Fruit fly (Drosophila melanogaster): ENCODE data around the gene RhoGAP68F.

Gene RhoGAP68F

DNA sequence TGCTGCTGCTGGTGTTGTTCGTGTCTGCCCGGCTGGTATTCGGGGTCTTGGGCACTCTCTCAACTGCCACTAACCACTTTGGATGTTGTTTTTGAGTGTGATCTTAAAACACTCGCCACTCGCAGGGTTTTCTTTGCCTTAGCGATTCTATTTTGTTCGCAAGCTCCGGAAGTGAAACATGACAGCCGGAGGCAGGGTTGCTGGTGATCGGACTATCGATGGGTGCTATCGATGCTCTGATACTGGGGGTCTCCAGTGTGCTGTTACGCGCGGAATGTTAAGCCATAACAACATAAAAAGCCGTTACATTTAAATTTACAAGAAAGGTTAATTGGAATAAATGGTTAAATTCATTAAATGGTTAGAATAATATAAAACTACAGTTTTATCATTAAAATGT, 13.7 kb upstream of the RhoGAP68F start, which contains the start of gene yps (continued):
- TF ChIP-seq trh (GFP tag; optimal IDR thresholded peaks at IDR 0.05) (peak; percentile 93), CG11247 (GFP tag; IDR thresholded peaks at IDR 0.05) (peak; percentile 91), CG11398 (GFP tag; optimal IDR thresholded peaks at IDR 0.05) (peak; percentile 96), CG2199 (GFP tag; IDR thresholded peaks at IDR 0.05) (peak; percentile 59; the same call in 2 of the 3 replicates), MESR4 (GFP tag; optimal IDR thresholded peaks at IDR 0.05) (peak; percentile 98), CG8478 (optimal IDR thresholded peaks at IDR 0.05) (no peak), Oli (tag; optimal IDR thresholded peaks at IDR 0.05) (peak; percentile 81), Ets65A (GFP tag) (peak; percentile 99), CG17361 (GFP tag; IDR thresholded peaks at IDR 0.05) (peak; percentile 83), CG15011 (GFP tag; optimal IDR thresholded peaks at IDR 0.05) (peak; percentile 94), gsb (GFP tag; IDR thresholded peaks at IDR 0.05) (peak; percentile 74), CG11504 (tag; optimal IDR thresholded peaks at IDR 0.05) (peak; percentile 85), dysf (GFP tag; IDR thresholded peaks at IDR 0.05) (peak; percentile 83), Dad (GFP tag; optimal IDR thresholded peaks at IDR 0.05) (peak; percentile 95), C15 (GFP tag; IDR thresholded peaks at IDR 0.05) (peak; percentile 90), knrl (GFP tag; IDR thresholded peaks at IDR 0.05; ENCODE audit: partially characterized antibody) (peak; percentile 77), lab (GFP tag; optimal IDR thresholded peaks at IDR 0.05) (peak; percentile 99), Lhr (GFP tag; optimal IDR thresholded peaks at IDR 0.05) (peak; percentile 89), mld (GFP tag; IDR thresholded peaks at IDR 0.05; ENCODE audit: partially characterized antibody) (0 out of 3 replicates have a peak, but pooled peaks have one; percentile 27), CG17328 (GFP tag; IDR thresholded peaks at IDR 0.05) (peak; percentile 98), CG32767 (GFP tag; IDR thresholded peaks at IDR 0.05) (peak; percentile 72), CG11723 (GFP tag; optimal IDR thresholded peaks at IDR 0.05) (peak; percentile 95), CG7271 (tag; optimal IDR thresholded peaks at IDR 0.05) (peak; percentile 98), kah (GFP tag; optimal IDR thresholded peaks at IDR 0.05) (peak; percentile 94), eyg (GFP tag; optimal IDR thresholded peaks at IDR 0.05) (peak; percentile 96), sqz (GFP tag; optimal IDR thresholded peaks at IDR 0.05) (peak; percentile 91), stc (GFP tag; IDR thresholded peaks at IDR 0.05) (peak; percentile 94), CG16779 (GFP tag; IDR thresholded peaks at IDR 0.05) (peak; percentile 85), CG3995 (GFP tag; optimal IDR thresholded peaks at IDR 0.05) (peak; percentile 77), Sry-δ (GFP tag; optimal IDR thresholded peaks at IDR 0.05) (peak; percentile 89), mirr (GFP tag; optimal IDR thresholded peaks at IDR 0.05) (peak; percentile 99), insv (GFP tag; optimal IDR thresholded peaks at IDR 0.05) (peak in 1 of 2 experiments; percentile 85), tna (GFP tag; IDR thresholded peaks at IDR 0.05; ENCODE audit: partially characterized antibody) (peak; percentile 42; the same call in 1 of the 2 replicates), abd-A (tag; optimal IDR thresholded peaks at IDR 0.05) (no peak), Jarid2 (GFP tag; optimal IDR thresholded peaks at IDR 0.05) (peak; percentile 85), CG6765 (GFP tag; optimal IDR thresholded peaks at IDR 0.05) (peak; percentile 99), chn (GFP tag; optimal IDR thresholded peaks at IDR 0.05) (peak; percentile 83), MBD-R2 (GFP tag; IDR thresholded peaks at IDR 0.05) (peak; percentile 78; the same call in 1 of the 2 replicates), nerfin-1 (tag; optimal IDR thresholded peaks at IDR 0.05) (peak; percentile 89), sens-2 (GFP tag; IDR thresholded peaks at IDR 0.05) (peak; percentile 94), CG6254 (GFP tag; optimal IDR thresholded peaks at IDR 0.05) (peak; percentile 90), scrt (GFP tag; optimal IDR thresholded peaks at IDR 0.05) (peak; percentile 93), Dbx (GFP tag; IDR thresholded peaks at IDR 0.05) (peak; percentile 92), disco-r (GFP tag; optimal IDR thresholded peaks at IDR 0.05) (peak; percentile 95), HLH3B (GFP tag; IDR thresholded peaks at IDR 0.05) (peak; percentile 87; the same call in 1 of the 2 replicates), CG12299 (tag; optimal IDR thresholded peaks at IDR 0.05) (peak; percentile 86), CG4328 (GFP tag; optimal IDR thresholded peaks at IDR 0.05) (peak; percentile 97), dati (GFP tag; IDR thresholded peaks at IDR 0.05) (peak; percentile 92), repo (GFP tag; optimal IDR thresholded peaks at IDR 0.05) (peak; percentile 94), CG7987 (GFP tag; optimal IDR thresholded peaks at IDR 0.05) (peak; percentile 100), Hmx (GFP tag; optimal IDR thresholded peaks at IDR 0.05) (peak; percentile 27)

Measured in whole organism, embryonic.